Worm (Caenorhabditis elegans): ENCODE measurements around the gene trcs-2.

DNA sequence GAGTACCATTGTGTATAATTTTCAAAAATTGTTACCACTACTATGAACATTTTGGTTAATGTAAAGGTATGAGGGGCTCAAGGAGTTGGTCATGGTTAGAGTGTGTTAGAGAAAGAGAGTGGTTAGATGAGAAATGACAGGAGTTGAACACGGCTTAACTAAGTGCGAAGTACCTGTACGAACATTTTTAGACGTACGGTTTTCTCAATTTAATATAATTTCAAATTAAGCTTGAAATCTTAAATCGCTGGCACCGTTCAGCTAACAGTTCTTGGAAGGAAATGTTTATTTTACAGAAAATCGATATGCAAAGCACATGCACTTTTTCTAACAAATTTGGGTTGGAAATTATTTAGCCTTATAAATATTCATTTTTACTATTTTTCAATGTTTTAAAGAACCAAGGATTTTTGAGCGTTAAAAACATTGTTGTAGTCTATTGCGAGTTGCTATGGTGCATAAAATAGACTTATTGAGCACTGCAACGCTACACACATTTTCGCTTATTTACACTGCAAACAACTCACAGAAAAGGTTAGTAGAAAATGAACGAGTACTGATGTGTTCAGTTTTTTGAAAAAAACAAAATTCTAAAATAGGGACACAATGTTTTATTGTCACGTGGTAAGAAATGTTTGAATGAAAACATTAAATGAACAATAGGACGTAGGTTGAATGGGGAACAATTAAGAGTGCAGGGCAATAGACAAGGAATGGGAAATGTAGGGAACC lies 20.5 kb upstream of the trcs-2 start, which contains the start of gene sphk-1:
- no peak for TF ChIP-seq dmd-4 (tag; optimal IDR thresholded peaks at IDR 0.05; ENCODE audit: borderline replicate concordance)
- no peak for TF ChIP-seq pha-2 (tag; optimal IDR thresholded peaks at IDR 0.05)
- no peak for TF ChIP-seq ceh-9 (tag; optimal IDR thresholded peaks at IDR 0.05)
- TF ChIP-seq nfya-1 (tag; optimal IDR thresholded peaks at IDR 0.05), result no peak
- TF ChIP-seq che-1 (tag; optimal IDR thresholded peaks at IDR 0.05), result no peak

Data from whole organism, late embryonic.